Worm (Caenorhabditis elegans) whole organism, young adult: ENCODE measurements around the gene Y51H7BR.4.

Experiments
- bed-1 ChIP-seq: fragments of 200-800 bp; sonication (Bioruptor generic); IDR thresholded peaks from 2 replicates; pipeline ENCODE4 v1.3.6; 2022; ENCODE audit warnings: missing genetic modification reagents, missing genetic modification characterization, missing compliant biosample characterization
- ccch-3 ChIP-seq: fragments of 200-800 bp; sonication (Bioruptor generic); optimal IDR thresholded peaks from 2 replicates; lab custom pipeline; 2018; ENCODE audit warnings: mild to moderate bottlenecking, missing genetic modification characterization, missing compliant biosample characterization
- dpff-1 ChIP-seq: sonication (generic microtip); optimal IDR thresholded peaks from 2 replicates; lab custom pipeline; 2017; ENCODE audit warnings: mild to moderate bottlenecking, missing genetic modification characterization, missing compliant biosample characterization
- efl-1 ChIP-seq: fragments of 150-350 bp; optimal IDR thresholded peaks from 2 replicates; lab custom pipeline; 2014; ENCODE audit warnings: missing biosample characterization, missing genetic modification reagents, missing genetic modification characterization
- hlh-12 ChIP-seq: sonication (generic microtip); optimal IDR thresholded peaks from 2 replicates; lab custom pipeline; 2016; ENCODE audit warnings: missing genetic modification characterization, missing compliant biosample characterization
- lsl-1 ChIP-seq: fragments of 200-800 bp; sonication (Bioruptor generic); optimal IDR thresholded peaks from 2 replicates; lab custom pipeline; 2018; ENCODE audit warnings: mild to moderate bottlenecking, missing genetic modification characterization, moderate library complexity, missing compliant biosample characterization
- madf-8 ChIP-seq: fragments of 200-800 bp; sonication (Bioruptor generic); conservative IDR thresholded peaks from 2 replicates; pipeline ENCODE4 v1.3.6; 2022; ENCODE audit warnings: missing genetic modification reagents, missing genetic modification characterization, missing compliant biosample characterization
- mcd-1 ChIP-seq: fragments of 200-800 bp; sonication (Bioruptor generic); IDR thresholded peaks from 2 replicates; pipeline ENCODE4 v1.3.6; 2022; ENCODE audit warnings: missing genetic modification reagents, missing genetic modification characterization, missing compliant biosample characterization
- mes-4 ChIP-seq: sonication (generic microtip); optimal IDR thresholded peaks from 2 replicates; lab custom pipeline; 2016; ENCODE audit warnings: missing genotype, missing genetic modification characterization, missing compliant biosample characterization
- nfya-1 ChIP-seq: sonication (generic microtip); optimal IDR thresholded peaks from 2 replicates; lab custom pipeline; 2017; ENCODE audit warnings: antibody characterized with exemption, missing compliant biosample characterization, missing genetic modification characterization, borderline replicate concordance; ENCODE audit not compliant: insufficient read depth
- snpc-1.3 ChIP-seq: sonication (generic microtip); optimal IDR thresholded peaks from 2 replicates; lab custom pipeline; 2017; ENCODE audit warnings: missing genetic modification characterization, mild to moderate bottlenecking, missing compliant biosample characterization, antibody characterized with exemption, moderate library complexity, missing genotype, missing genetic modification reagents; ENCODE audit not compliant: insufficient read depth
- ztf-22 ChIP-seq: fragments of 200-800 bp; sonication (Bioruptor generic); optimal IDR thresholded peaks from 2 replicates; lab custom pipeline; 2018; ENCODE audit warnings: mild to moderate bottlenecking, missing genetic modification characterization, moderate library complexity, missing compliant biosample characterization
- ztf-3 ChIP-seq: fragments of 200-800 bp; sonication (Bioruptor generic); optimal IDR thresholded peaks from 2 replicates; lab custom pipeline; 2018; ENCODE audit warnings: mild to moderate bottlenecking, missing genetic modification characterization, missing compliant biosample characterization

- TF ChIP-seq bed-1 (GFP tag; lab: Robert Waterston, UW) (no peak), hlh-12 (tag; lab: Kevin White, UChicago) (no peak), ztf-22 (GFP tag; lab: Kevin White, UChicago) (no peak), madf-8 (GFP tag; lab: Robert Waterston, UW) (no peak), ztf-3 (GFP tag; lab: Kevin White, UChicago) (no peak), mes-4 (tag; lab: Kevin White, UChicago) (no peak), snpc-1.3 (tag; lab: Kevin White, UChicago) (no peak), ccch-3 (GFP tag; lab: Kevin White, UChicago) (no peak), mcd-1 (GFP tag; lab: Robert Waterston, UW) (no peak), lsl-1 (no peak), nfya-1 (no peak), dpff-1 (no peak), efl-1 (no peak)
These were observed 46.7 kb upstream of the Y51H7BR.4 start for ce11 chrII:1482419-1482818.
